Fruit fly (Drosophila melanogaster) whole organism, adult: Measurements from ENCODE around the gene dy.

Experiments
- CG14711 ChIP-seq: fragments of 200-800 bp; sonication (Bioruptor generic); optimal IDR thresholded peaks from 2 replicates; lab custom pipeline; 2018; ENCODE audit warnings: missing biosample characterization, mild to moderate bottlenecking, missing genetic modification characterization, moderate library complexity
- Clk ChIP-seq: fragments of 200-800 bp; sonication (Bioruptor generic); optimal IDR thresholded peaks from 2 replicates; lab custom pipeline; 2017; ENCODE audit warnings: missing biosample characterization, missing genetic modification characterization
- Mnt ChIP-seq: fragments of 200-800 bp; sonication (Bioruptor generic); optimal IDR thresholded peaks from 2 replicates; lab custom pipeline; 2016; ENCODE audit warnings: missing biosample characterization, mild to moderate bottlenecking, missing genetic modification characterization
- toe ChIP-seq: fragments of 200-800 bp; sonication (Bioruptor generic); optimal IDR thresholded peaks from 2 replicates; lab custom pipeline; 2016; ENCODE audit warnings: missing biosample characterization, missing genetic modification characterization

DNA sequence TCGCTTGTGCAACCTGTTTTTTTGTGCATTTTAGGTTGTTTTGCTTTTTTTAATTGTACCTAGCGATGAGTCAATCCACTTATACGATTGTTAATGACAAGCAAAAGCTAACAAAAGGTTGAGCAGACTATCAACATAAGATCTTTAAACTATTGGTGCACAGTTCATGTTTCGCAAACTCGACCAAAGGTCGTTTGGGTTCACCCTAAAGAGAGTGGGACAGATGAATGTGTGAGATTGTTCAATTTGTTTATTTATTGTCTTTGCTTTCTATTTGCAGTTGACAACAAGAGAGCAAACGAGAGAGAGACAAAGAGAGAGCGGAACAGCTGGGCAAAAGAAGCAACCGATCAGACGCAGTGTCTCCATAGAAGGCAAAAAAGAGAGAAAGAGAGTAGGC lies 44.4 kb upstream of the dy start:
- no peak for TF ChIP-seq toe (GFP tag; lab: Kevin White, UChicago)
- TF ChIP-seq CG14711 (tag; lab: Kevin White, UChicago) = peak; percentile 4
- no peak for TF ChIP-seq Mnt (GFP tag; lab: Kevin White, UChicago)
- no peak for TF ChIP-seq Clk (GFP tag; lab: Kevin White, UChicago)
